Fruit fly (Drosophila melanogaster) whole organism, embryonic: ENCODE measurements around the gene CG6254.

Experiments
- Adf1 ChIP-seq: fragments of 200-800 bp; sonication (Bioruptor generic); IDR thresholded peaks from 2 replicates; pipeline ENCODE4 v1.3.6; 2022; ENCODE audit warnings: missing biosample characterization, missing genetic modification characterization
- Atf6 ChIP-seq: fragments of 200-800 bp; sonication (Bioruptor generic); IDR thresholded peaks from 2 replicates; pipeline ENCODE4 v1.3.6; 2022; ENCODE audit warnings: missing biosample characterization, missing genetic modification characterization
- Bteb2 ChIP-seq: fragments of 200-800 bp; sonication (Bioruptor generic); optimal IDR thresholded peaks from 2 replicates; lab custom pipeline; 2016; ENCODE audit warnings: missing biosample characterization, missing genetic modification characterization
- CG10267 ChIP-seq: fragments of 200-800 bp; sonication (Bioruptor generic); optimal IDR thresholded peaks from 2 replicates; lab custom pipeline; 2018; ENCODE audit warnings: missing biosample characterization, mild to moderate bottlenecking, missing genetic modification characterization, moderate library complexity
- CG10366 ChIP-seq: fragments of 200-800 bp; sonication (Bioruptor generic); IDR thresholded peaks from 2 replicates; pipeline ENCODE4 v1.3.6; 2022; ENCODE audit warnings: missing biosample characterization, missing genetic modification characterization
- CG10431 ChIP-seq: fragments of 200-800 bp; sonication (Bioruptor generic); optimal IDR thresholded peaks from 3 replicates; lab custom pipeline; 2018; ENCODE audit warnings: missing biosample characterization, mild to moderate bottlenecking, missing genetic modification characterization
- CG10462 ChIP-seq: fragments of 200-800 bp; sonication (Bioruptor generic); optimal IDR thresholded peaks from 2 replicates; lab custom pipeline; 2016; ENCODE audit warnings: missing biosample characterization, missing genetic modification characterization
- CG12071 ChIP-seq: fragments of 200-800 bp; sonication (Bioruptor generic); optimal IDR thresholded peaks from 3 replicates; lab custom pipeline; 2018; ENCODE audit warnings: missing biosample characterization, mild to moderate bottlenecking, missing genetic modification characterization
- CG12744 ChIP-seq: fragments of 200-800 bp; sonication (Bioruptor generic); optimal IDR thresholded peaks from 2 replicates; lab custom pipeline; 2016; ENCODE audit warnings: missing biosample characterization, missing genetic modification characterization
- CG13287 ChIP-seq: fragments of 200-800 bp; sonication (Bioruptor generic); IDR thresholded peaks from 2 replicates; pipeline ENCODE4 v1.3.6; 2022; ENCODE audit warnings: missing biosample characterization, missing genetic modification characterization; ENCODE audit not compliant: partially characterized antibody
- CG13296 ChIP-seq: fragments of 200-800 bp; sonication (Bioruptor generic); optimal IDR thresholded peaks from 3 replicates; lab custom pipeline; 2018; ENCODE audit warnings: missing biosample characterization, mild to moderate bottlenecking, missing genetic modification characterization
- CG13775 ChIP-seq: fragments of 200-800 bp; sonication (Bioruptor generic); optimal IDR thresholded peaks from 3 replicates; lab custom pipeline; 2017; ENCODE audit warnings: missing biosample characterization, mild to moderate bottlenecking, missing genetic modification characterization
- CG14860 ChIP-seq: fragments of 200-800 bp; sonication (Bioruptor generic); IDR thresholded peaks from 3 replicates; pipeline ENCODE4 v1.3.6; 2022; ENCODE audit warnings: missing biosample characterization, missing genetic modification characterization; ENCODE audit not compliant: partially characterized antibody
- CG15269 ChIP-seq: fragments of 200-800 bp; sonication (Bioruptor generic); optimal IDR thresholded peaks from 2 replicates; lab custom pipeline; 2018; ENCODE audit warnings: missing biosample characterization, mild to moderate bottlenecking, missing genetic modification characterization, moderate library complexity
- CG16813 ChIP-seq: fragments of 200-800 bp; sonication (Bioruptor generic); IDR thresholded peaks from 3 replicates; pipeline ENCODE4 v1.3.6; 2022; ENCODE audit warnings: missing biosample characterization, missing genetic modification characterization; ENCODE audit not compliant: partially characterized antibody
- CG17802 ChIP-seq: fragments of 200-800 bp; sonication (Bioruptor generic); optimal IDR thresholded peaks from 2 replicates; lab custom pipeline; 2018; ENCODE audit warnings: missing biosample characterization, mild to moderate bottlenecking, missing genetic modification characterization, moderate library complexity
- CG2120 ChIP-seq: fragments of 200-800 bp; sonication (Bioruptor generic); optimal IDR thresholded peaks from 3 replicates; lab custom pipeline; 2016; ENCODE audit warnings: missing biosample characterization, missing genetic modification characterization
- CG31441 ChIP-seq: fragments of 200-800 bp; sonication (Bioruptor generic); IDR thresholded peaks from 2 replicates; pipeline ENCODE4 v1.3.6; 2022; ENCODE audit warnings: missing biosample characterization, missing genetic modification characterization
- CG42726 ChIP-seq: fragments of 200-800 bp; sonication (Bioruptor generic); IDR thresholded peaks from 2 replicates; pipeline ENCODE4 v1.3.6; 2022; ENCODE audit warnings: missing biosample characterization, missing genetic modification characterization; ENCODE audit not compliant: partially characterized antibody
- CG6254 ChIP-seq: fragments of 200-800 bp; sonication (Bioruptor generic); optimal IDR thresholded peaks from 3 replicates; lab custom pipeline; 2017; ENCODE audit warnings: mild to moderate bottlenecking, missing biosample characterization, missing genetic modification reagents, missing genetic modification characterization
- CG6791 ChIP-seq: fragments of 200-800 bp; sonication (Bioruptor generic); IDR thresholded peaks from 3 replicates; pipeline ENCODE4 v1.3.6; 2022; ENCODE audit warnings: missing biosample characterization, missing genetic modification characterization; ENCODE audit not compliant: partially characterized antibody
- CG8089 ChIP-seq: fragments of 200-800 bp; sonication (Bioruptor generic); optimal IDR thresholded peaks from 3 replicates; lab custom pipeline; 2016; ENCODE audit warnings: missing biosample characterization, missing genetic modification characterization
- CG8359 ChIP-seq: fragments of 200-800 bp; sonication (Bioruptor generic); optimal IDR thresholded peaks from 2 replicates; lab custom pipeline; 2017; ENCODE audit warnings: missing biosample characterization, mild to moderate bottlenecking, missing genetic modification characterization, borderline replicate concordance
- CHES-1-like ChIP-seq: fragments of 200-800 bp; sonication (Bioruptor generic); optimal IDR thresholded peaks from 2 replicates; lab custom pipeline; 2016; ENCODE audit warnings: missing biosample characterization, missing genetic modification characterization
- CkIIα-i1 ChIP-seq: fragments of 200-800 bp; sonication (Bioruptor generic); IDR thresholded peaks from 2 replicates; pipeline ENCODE4 v1.3.6; 2022; ENCODE audit warnings: missing biosample characterization, missing genetic modification characterization
- Drgx ChIP-seq: fragments of 200-800 bp; sonication (Bioruptor generic); IDR thresholded peaks from 2 replicates; pipeline ENCODE4 v1.3.6; 2022; ENCODE audit warnings: missing biosample characterization, missing genetic modification characterization
- Fer1 ChIP-seq: fragments of 200-800 bp; sonication (Bioruptor generic); optimal IDR thresholded peaks from 2 replicates; lab custom pipeline; 2017; ENCODE audit warnings: missing biosample characterization, mild to moderate bottlenecking, missing genetic modification characterization
- HHEX ChIP-seq: fragments of 200-800 bp; sonication (Bioruptor generic); optimal IDR thresholded peaks from 3 replicates; lab custom pipeline; 2017; ENCODE audit warnings: missing biosample characterization, mild to moderate bottlenecking, missing genetic modification characterization, missing genetic modification reagents
- Jarid2 ChIP-seq: fragments of 200-800 bp; sonication (Bioruptor generic); optimal IDR thresholded peaks from 3 replicates; lab custom pipeline; 2017; ENCODE audit warnings: mild to moderate bottlenecking, missing biosample characterization, missing genetic modification reagents, missing genetic modification characterization
- MBD-R2 ChIP-seq: fragments of 200-800 bp; sonication (Bioruptor generic); IDR thresholded peaks from 2 replicates; pipeline ENCODE4 v1.3.6; 2022; ENCODE audit warnings: missing biosample characterization, missing genetic modification characterization
- Myb ChIP-seq: fragments of 200-800 bp; sonication (Bioruptor generic); optimal IDR thresholded peaks from 2 replicates; lab custom pipeline; 2016; ENCODE audit warnings: missing biosample characterization, missing genetic modification characterization
- Spps ChIP-seq: fragments of 200-800 bp; sonication (Bioruptor generic); optimal IDR thresholded peaks from 2 replicates; lab custom pipeline; 2018; ENCODE audit warnings: missing biosample characterization, mild to moderate bottlenecking, missing genetic modification characterization
- Xrp1 ChIP-seq: fragments of 200-800 bp; sonication (Bioruptor generic); IDR thresholded peaks from 2 replicates; pipeline ENCODE4 v1.3.6; 2022; ENCODE audit warnings: missing biosample characterization, missing genetic modification characterization
- al ChIP-seq: fragments of 200-800 bp; sonication (Bioruptor generic); IDR thresholded peaks from 2 replicates; pipeline ENCODE4 v1.3.6; 2022; ENCODE audit warnings: missing biosample characterization, missing genetic modification characterization
- ash1 ChIP-seq: fragments of 200-800 bp; sonication (Bioruptor generic); optimal IDR thresholded peaks from 2 replicates; lab custom pipeline; 2018; ENCODE audit warnings: missing biosample characterization, mild to moderate bottlenecking, missing genetic modification characterization
- ato ChIP-seq: fragments of 200-800 bp; sonication (Bioruptor generic); IDR thresholded peaks from 2 replicates; pipeline ENCODE4 v1.3.6; 2022; ENCODE audit warnings: missing biosample characterization, missing genetic modification characterization; ENCODE audit not compliant: partially characterized antibody
- dan ChIP-seq: fragments of 200-800 bp; sonication (Bioruptor generic); IDR thresholded peaks from 2 replicates; pipeline ENCODE4 v1.3.6; 2022; ENCODE audit warnings: missing biosample characterization, missing genetic modification characterization
- dpn ChIP-seq, 2 experiments: fragments of 200-800 bp; sonication (Bioruptor generic); optimal IDR thresholded peaks; 3 replicates each; lab custom pipeline; 2016; ENCODE audit warnings: missing biosample characterization in 2 of 2, missing genetic modification characterization in 2 of 2
- fru ChIP-seq: fragments of >200 bp; optimal IDR thresholded peaks from 2 replicates; lab custom pipeline; 2017
- hth ChIP-seq: fragments of >200 bp; optimal IDR thresholded peaks from 2 replicates; lab custom pipeline; 2017; ENCODE audit warnings: inconsistent platforms
- inv ChIP-seq: fragments of 200-800 bp; sonication (Bioruptor generic); IDR thresholded peaks from 2 replicates; pipeline ENCODE4 v1.3.6; 2022; ENCODE audit warnings: missing biosample characterization, missing genetic modification characterization; ENCODE audit not compliant: partially characterized antibody
- ken ChIP-seq: fragments of 200-800 bp; sonication (Bioruptor generic); IDR thresholded peaks from 3 replicates; pipeline ENCODE4 v1.3.6; 2022; ENCODE audit warnings: missing biosample characterization, missing genetic modification characterization
- lab ChIP-seq: fragments of 200-800 bp; sonication (Bioruptor generic); optimal IDR thresholded peaks from 3 replicates; lab custom pipeline; 2017; ENCODE audit warnings: missing biosample characterization, missing genetic modification characterization, mild to moderate bottlenecking, moderate library complexity, missing genetic modification reagents
- nau ChIP-seq: fragments of 200-800 bp; sonication (Bioruptor generic); optimal IDR thresholded peaks from 3 replicates; lab custom pipeline; 2017; ENCODE audit warnings: missing biosample characterization, mild to moderate bottlenecking, missing genetic modification characterization, missing genetic modification reagents
- nerfin-1 ChIP-seq: fragments of 200-800 bp; sonication (Bioruptor generic); optimal IDR thresholded peaks from 3 replicates; lab custom pipeline; 2019; ENCODE audit warnings: missing biosample characterization, mild to moderate bottlenecking, missing genetic modification characterization, moderate library complexity
- salm ChIP-seq: fragments of 200-800 bp; sonication (Bioruptor generic); optimal IDR thresholded peaks from 2 replicates; lab custom pipeline; 2018; ENCODE audit warnings: missing biosample characterization, mild to moderate bottlenecking, missing genetic modification characterization
- sd ChIP-seq: fragments of 200-800 bp; sonication (Bioruptor generic); optimal IDR thresholded peaks from 3 replicates; lab custom pipeline; 2018; ENCODE audit warnings: missing biosample characterization, mild to moderate bottlenecking, missing genetic modification characterization, moderate library complexity
- tin ChIP-seq: fragments of 200-800 bp; sonication (Bioruptor generic); optimal IDR thresholded peaks from 3 replicates; lab custom pipeline; 2016; ENCODE audit warnings: missing biosample characterization, missing genetic modification characterization
- toy ChIP-seq: fragments of 200-800 bp; sonication (Bioruptor generic); IDR thresholded peaks from 2 replicates; pipeline ENCODE4 v1.3.6; 2022; ENCODE audit warnings: missing biosample characterization, missing genetic modification characterization
- ttk ChIP-seq: fragments of 200-800 bp; sonication (Bioruptor generic); IDR thresholded peaks from 2 replicates; pipeline ENCODE4 v2.1.2; 2022; ENCODE audit warnings: missing biosample characterization, missing genetic modification characterization
- zf30C ChIP-seq: fragments of 200-800 bp; sonication (Bioruptor generic); optimal IDR thresholded peaks from 3 replicates; lab custom pipeline; 2018; ENCODE audit warnings: missing biosample characterization, mild to moderate bottlenecking, missing genetic modification characterization

CG6254 gene

dm6 chr3R:10203554-10203953 lies 42.4 kb upstream of the CG6254 start (continued):
- TF ChIP-seq CG13287 (GFP tag; lab: Robert Waterston, UW) (no peak), al (no peak), CG2120 (no peak), dpn (GFP tag; optimal IDR thresholded peaks at IDR 0.05; lab: Kevin White, UChicago) (peak; percentile 31 to 33), inv (no peak), zf30C (GFP tag; lab: Kevin White, UChicago) (no peak), sd (tag; lab: Kevin White, UChicago) (no peak), tin (GFP tag; lab: Kevin White, UChicago) (peak; percentile 41), Myb (GFP tag; lab: Kevin White, UChicago) (no peak), hth (no peak), Xrp1 (GFP tag; lab: Robert Waterston, UW) (peak; percentile 46; the same call in 1 of the 2 replicates), Bteb2 (GFP tag; lab: Kevin White, UChicago) (no peak), salm (no peak), ken (GFP tag; lab: Robert Waterston, UW) (no peak), CG6791 (GFP tag; lab: Robert Waterston, UW) (no peak), Jarid2 (peak; percentile 26), toy (no peak), CG13296 (GFP tag; lab: Kevin White, UChicago) (no peak), CG15269 (tag; lab: Kevin White, UChicago) (peak; percentile 13), fru (lab: Kevin White, UChicago) (no peak), MBD-R2 (no peak), CG8359 (GFP tag; lab: Kevin White, UChicago) (peak; percentile 60), CG10267 (peak; percentile 33), CG8089 (no peak), Spps (no peak), CG14860 (GFP tag; lab: Robert Waterston, UW) (no peak), CHES-1-like (GFP tag; lab: Kevin White, UChicago) (no peak), nerfin-1 (peak; percentile 23), Drgx (no peak), HHEX (GFP tag; lab: Kevin White, UChicago) (peak; percentile 12), CG6254 (GFP tag; lab: Kevin White, UChicago) (peak; percentile 39), CG42726 (GFP tag; lab: Robert Waterston, UW) (no peak), CG12071 (GFP tag; lab: Kevin White, UChicago) (peak; percentile 33), nau (no peak), CG16813 (GFP tag; lab: Robert Waterston, UW) (no peak), CG10366 (GFP tag; lab: Robert Waterston, UW) (no peak), ttk (no peak), CG31441 (GFP tag; lab: Robert Waterston, UW) (peak; percentile 33; the same call in 1 of the 2 replicates), CG10431 (GFP tag; lab: Kevin White, UChicago) (peak; percentile 19), CG12744 (no peak), lab (GFP tag; lab: Kevin White, UChicago) (peak; percentile 11), Adf1 (no peak), ato (no peak), ash1 (GFP tag; lab: Kevin White, UChicago) (no peak), CG17802 (tag; lab: Kevin White, UChicago) (no peak), CkIIα-i1 (GFP tag; lab: Robert Waterston, UW) (no peak), CG13775 (GFP tag; lab: Kevin White, UChicago) (no peak), Fer1 (GFP tag; lab: Kevin White, UChicago) (peak; percentile 3), Atf6 (no peak), dan (GFP tag; lab: Robert Waterston, UW) (no peak), CG10462 (GFP tag; lab: Kevin White, UChicago) (no peak)
